Fruit fly (Drosophila melanogaster): ENCODE measurements around the gene pnr.

Gene pnr

dm6 chr3R:16050621-16051328 is 24.9 kb downstream of the pnr start, which contains the start of gene msps:
Gene msps, plus strand, starts transcription at chr3R:16050801.
- TF ChIP-seq kay (GFP tag; ENCODE audit: borderline replicate concordance) (no peak), Crg-1 (GFP tag; optimal IDR thresholded peaks at IDR 0.05) (no peak), CG33017 (tag; optimal IDR thresholded peaks at IDR 0.05) (no peak), toe (GFP tag; optimal IDR thresholded peaks at IDR 0.05) (no peak), ovo (GFP tag; optimal IDR thresholded peaks at IDR 0.05) (no peak), tj (GFP tag; optimal IDR thresholded peaks at IDR 0.05) (no peak), CG7045 (GFP tag; optimal IDR thresholded peaks at IDR 0.05) (no peak), Clk (GFP tag; optimal IDR thresholded peaks at IDR 0.05) (no peak), CG12768 (GFP tag; optimal IDR thresholded peaks at IDR 0.05) (no peak), CG14711 (tag; optimal IDR thresholded peaks at IDR 0.05) (no peak), Hr96 (GFP tag; optimal IDR thresholded peaks at IDR 0.05) (no peak), Mnt (GFP tag; optimal IDR thresholded peaks at IDR 0.05) (no peak), bab1 (GFP tag; optimal IDR thresholded peaks at IDR 0.05) (no peak)

- TF ChIP-seq Clk (GFP tag; optimal IDR thresholded peaks at IDR 0.05), result no peak
- TF ChIP-seq pad (GFP tag; optimal IDR thresholded peaks at IDR 0.05), result peak; percentile 98
- peak; percentile 1 for TF ChIP-seq CG7045 (GFP tag; optimal IDR thresholded peaks at IDR 0.05)
- TF ChIP-seq bab1 (GFP tag; optimal IDR thresholded peaks at IDR 0.05), result peak; percentile 37
- peak; percentile 66 for TF ChIP-seq ovo (GFP tag; optimal IDR thresholded peaks at IDR 0.05)
- no peak for TF ChIP-seq toe (GFP tag; optimal IDR thresholded peaks at IDR 0.05)
- TF ChIP-seq kay (GFP tag; ENCODE audit: borderline replicate concordance), result no peak
- no peak for TF ChIP-seq CG1620 (GFP tag; optimal IDR thresholded peaks at IDR 0.05)
- TF ChIP-seq Crg-1 (GFP tag; optimal IDR thresholded peaks at IDR 0.05), result no peak
These were observed 25.4 kb downstream of the pnr start for dm6 chr3R:16051329-16051679.

- TF ChIP-seq CG11617 (GFP tag; optimal IDR thresholded peaks at IDR 0.05) (no peak), CG33017 (tag; optimal IDR thresholded peaks at IDR 0.05) (no peak), CG7101 (tag; optimal IDR thresholded peaks at IDR 0.05) (no peak), ovo (GFP tag; optimal IDR thresholded peaks at IDR 0.05) (no peak), CG5204 (GFP tag; optimal IDR thresholded peaks at IDR 0.05) (no peak), tj (GFP tag; optimal IDR thresholded peaks at IDR 0.05) (no peak), bab1 (GFP tag; optimal IDR thresholded peaks at IDR 0.05) (no peak)
These were observed 41.6 kb downstream of the pnr start, which contains the start of gene CG10185 for dm6 chr3R:16067494-16067893. Gene CG10185, minus strand, starts transcription at chr3R:16067594.

DNA sequence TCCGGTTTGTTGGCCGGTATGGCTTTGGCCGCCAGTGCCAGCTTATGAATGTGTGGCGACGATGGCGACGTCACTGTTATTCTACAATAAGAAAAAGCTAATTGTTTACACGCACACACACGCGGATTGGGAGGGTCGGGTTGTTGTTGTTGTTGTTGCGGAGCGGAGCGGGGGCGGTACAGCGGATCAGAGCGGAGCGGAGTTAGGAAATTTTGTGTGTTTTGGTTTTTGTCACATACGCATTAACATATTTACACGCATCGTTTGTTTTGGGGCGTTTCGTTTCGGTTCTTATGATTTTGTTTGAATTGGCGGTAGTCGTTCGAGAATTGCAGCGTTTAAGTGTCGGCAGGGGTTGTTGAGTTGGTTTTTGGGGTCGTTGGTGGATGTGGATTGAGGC is 43.4 kb downstream of the pnr start:
- TF ChIP-seq cnc (optimal IDR thresholded peaks at IDR 0.05) (no peak), Crg-1 (GFP tag; optimal IDR thresholded peaks at IDR 0.05) (no peak), Clk (GFP tag; optimal IDR thresholded peaks at IDR 0.05) (no peak), CG14711 (tag; optimal IDR thresholded peaks at IDR 0.05) (no peak), CG7045 (GFP tag; optimal IDR thresholded peaks at IDR 0.05) (no peak), kay (GFP tag; ENCODE audit: borderline replicate concordance) (no peak), bab1 (GFP tag; optimal IDR thresholded peaks at IDR 0.05) (no peak), toe (GFP tag; optimal IDR thresholded peaks at IDR 0.05) (no peak)

DNA sequence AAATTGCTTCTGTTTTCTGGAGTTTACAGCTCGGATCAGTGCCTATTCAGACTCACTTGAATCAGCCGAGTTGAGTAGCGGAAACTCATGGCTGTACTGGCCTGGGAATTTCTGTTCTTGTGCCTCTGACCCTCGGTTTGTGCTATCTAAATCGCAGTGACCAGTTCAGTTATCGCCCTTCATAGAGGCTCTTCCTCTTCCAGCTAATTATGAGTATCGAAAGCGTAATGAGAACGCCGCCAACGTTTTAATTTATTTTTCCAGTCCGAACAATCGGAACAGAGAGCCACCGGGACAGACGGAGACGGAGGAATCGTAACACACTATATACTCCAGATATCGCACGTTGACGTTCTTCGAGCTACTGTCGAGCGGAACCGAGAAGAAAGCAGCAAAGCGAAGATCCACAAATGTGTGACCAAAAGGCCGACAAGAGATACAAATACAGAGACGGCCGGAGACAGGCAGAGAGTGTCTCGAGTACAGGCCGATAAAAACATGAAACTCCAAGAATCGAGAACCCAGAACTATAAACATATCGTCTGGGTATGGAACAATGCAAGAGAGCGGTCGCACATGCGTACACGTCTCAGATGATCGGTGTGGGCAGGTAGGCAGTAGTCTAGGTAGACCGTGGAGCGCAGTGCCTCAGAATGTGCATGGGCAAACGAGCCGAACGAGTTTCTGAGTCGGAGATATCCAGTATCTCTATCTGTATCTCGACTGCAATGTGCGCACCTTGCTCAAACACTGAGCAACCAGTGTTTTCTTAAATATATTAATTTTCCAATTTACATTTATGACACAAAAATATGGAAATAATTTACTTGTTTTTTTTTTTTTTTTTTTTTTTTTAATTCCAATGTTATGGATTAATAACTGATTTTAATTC is 46.1 kb downstream of the pnr start:
- TF ChIP-seq CG33017 (tag; optimal IDR thresholded peaks at IDR 0.05), result no peak
- peak; percentile 5 for TF ChIP-seq CG5204 (GFP tag; optimal IDR thresholded peaks at IDR 0.05)
- TF ChIP-seq CG11617 (GFP tag; optimal IDR thresholded peaks at IDR 0.05), result no peak
- no peak for TF ChIP-seq pad (GFP tag; optimal IDR thresholded peaks at IDR 0.05)
- TF ChIP-seq cic (GFP tag; optimal IDR thresholded peaks at IDR 0.05), result no peak
- no peak for TF ChIP-seq CG1620 (GFP tag; optimal IDR thresholded peaks at IDR 0.05)

DNA sequence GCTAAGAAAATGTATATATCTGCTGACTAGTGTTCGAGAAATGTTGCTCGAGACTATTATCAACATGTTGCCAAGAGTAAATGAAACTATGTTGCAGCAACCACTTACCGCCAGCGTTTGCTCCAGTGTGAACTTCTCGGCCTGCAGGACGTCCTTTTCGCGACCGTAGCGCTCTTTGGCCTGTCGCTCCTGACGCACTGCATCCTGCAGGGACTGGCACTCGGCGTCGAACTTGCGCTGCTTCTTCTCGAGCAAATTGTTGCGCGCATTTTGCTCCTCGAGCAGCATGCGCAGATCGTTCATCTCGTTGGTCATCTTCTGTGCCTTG is 46.7 kb downstream of the pnr start:
- no peak for TF ChIP-seq ovo (GFP tag; optimal IDR thresholded peaks at IDR 0.05)
- TF ChIP-seq bab1 (GFP tag; optimal IDR thresholded peaks at IDR 0.05), result no peak
- no peak for TF ChIP-seq CG12768 (GFP tag; optimal IDR thresholded peaks at IDR 0.05)
- TF ChIP-seq CG5204 (GFP tag; optimal IDR thresholded peaks at IDR 0.05), result no peak
- TF ChIP-seq Mnt (GFP tag; optimal IDR thresholded peaks at IDR 0.05), result no peak
- no peak for TF ChIP-seq toe (GFP tag; optimal IDR thresholded peaks at IDR 0.05)

- TF ChIP-seq CG5204 (GFP tag; optimal IDR thresholded peaks at IDR 0.05) (no peak), CG33017 (tag; optimal IDR thresholded peaks at IDR 0.05) (no peak), kay (GFP tag; ENCODE audit: borderline replicate concordance) (no peak), CG11617 (GFP tag; optimal IDR thresholded peaks at IDR 0.05) (no peak), tj (GFP tag; optimal IDR thresholded peaks at IDR 0.05) (no peak), bab1 (GFP tag; optimal IDR thresholded peaks at IDR 0.05) (no peak), toe (GFP tag; optimal IDR thresholded peaks at IDR 0.05) (no peak), CG12768 (GFP tag; optimal IDR thresholded peaks at IDR 0.05) (no peak), Crg-1 (GFP tag; optimal IDR thresholded peaks at IDR 0.05) (no peak), Hr96 (GFP tag; optimal IDR thresholded peaks at IDR 0.05) (no peak), CG14711 (tag; optimal IDR thresholded peaks at IDR 0.05) (no peak), Clk (GFP tag; optimal IDR thresholded peaks at IDR 0.05) (no peak), cic (GFP tag; optimal IDR thresholded peaks at IDR 0.05) (no peak), ovo (GFP tag; optimal IDR thresholded peaks at IDR 0.05) (no peak)
These were observed 48.2 kb downstream of the pnr start for dm6 chr3R:16074122-16074521.

All from whole organism, adult.